Worm (Caenorhabditis elegans): ENCODE data around the gene Y32F6A.4.

ce11 chrV:10469845-10470244 is 36.0 kb upstream of the Y32F6A.4 start:
- TF ChIP-seq ceh-16 (tag; optimal IDR thresholded peaks at IDR 0.05) (no peak), fkh-10 (GFP tag; optimal IDR thresholded peaks at IDR 0.05) (no peak), lsy-12 (tag; optimal IDR thresholded peaks at IDR 0.05) (no peak), nhr-11 (tag; optimal IDR thresholded peaks at IDR 0.05) (no peak), nhr-237 (tag; optimal IDR thresholded peaks at IDR 0.05) (no peak), ama-1 (optimal IDR thresholded peaks at IDR 0.05) (no peak), nhr-77 (tag; optimal IDR thresholded peaks at IDR 0.05) (no peak), lin-39 (tag; optimal IDR thresholded peaks at IDR 0.05) (no peak), elt-2 (tag; optimal IDR thresholded peaks at IDR 0.05) (no peak), daf-12 (tag; optimal IDR thresholded peaks at IDR 0.05) (no peak), ztf-4 (tag; optimal IDR thresholded peaks at IDR 0.05) (no peak), jun-1 (tag; optimal IDR thresholded peaks at IDR 0.05) (no peak), snpc-4 (tag; optimal IDR thresholded peaks at IDR 0.05) (no peak)

All from whole organism, L3 larva.